Fruit fly (Drosophila melanogaster) whole organism, embryonic: ENCODE results near the gene mAChR-C.

Experiments used
- Atf-2 ChIP-seq: fragments of 200-800 bp; sonication (Bioruptor generic); optimal IDR thresholded peaks from 2 replicates; lab custom pipeline; 2016; ENCODE audit warnings: missing biosample characterization, missing genetic modification characterization
- CG10267 ChIP-seq: fragments of 200-800 bp; sonication (Bioruptor generic); optimal IDR thresholded peaks from 2 replicates; lab custom pipeline; 2018; ENCODE audit warnings: missing biosample characterization, mild to moderate bottlenecking, missing genetic modification characterization, moderate library complexity
- CG12299 ChIP-seq: fragments of 200-800 bp; sonication (Bioruptor generic); optimal IDR thresholded peaks from 2 replicates; lab custom pipeline; 2018; ENCODE audit warnings: missing biosample characterization, mild to moderate bottlenecking, missing genetic modification characterization
- CG13287 ChIP-seq: fragments of 200-800 bp; sonication (Bioruptor generic); IDR thresholded peaks from 2 replicates; pipeline ENCODE4 v1.3.6; 2022; ENCODE audit warnings: missing biosample characterization, missing genetic modification characterization; ENCODE audit not compliant: partially characterized antibody
- CG14014 ChIP-seq: fragments of 200-800 bp; sonication (Bioruptor generic); IDR thresholded peaks from 2 replicates; pipeline ENCODE4 v1.3.6; 2022; ENCODE audit warnings: missing biosample characterization, missing genetic modification characterization
- CG14050 ChIP-seq: fragments of 200-800 bp; sonication (Bioruptor generic); IDR thresholded peaks from 3 replicates; pipeline ENCODE4 v1.3.6; 2022; ENCODE audit warnings: missing biosample characterization, missing genetic modification characterization
- CG1602 ChIP-seq: fragments of 200-800 bp; sonication (Bioruptor generic); optimal IDR thresholded peaks from 3 replicates; lab custom pipeline; 2016; ENCODE audit warnings: missing biosample characterization, missing genetic modification characterization
- CG17361 ChIP-seq: fragments of 200-800 bp; sonication (Bioruptor generic); IDR thresholded peaks from 3 replicates; pipeline ENCODE4 v1.3.6; 2022; ENCODE audit warnings: missing biosample characterization, missing genetic modification characterization
- CG17829 ChIP-seq: fragments of 200-800 bp; optimal IDR thresholded peaks from 2 replicates; lab custom pipeline; 2019; ENCODE audit warnings: missing biosample characterization, mild to moderate bottlenecking, missing genetic modification characterization, moderate library complexity
- CG1832 ChIP-seq: fragments of 200-800 bp; sonication (Bioruptor generic); optimal IDR thresholded peaks from 2 replicates; lab custom pipeline; 2017; ENCODE audit warnings: missing biosample characterization, mild to moderate bottlenecking, missing genetic modification characterization, inconsistent platforms
- CG2712 ChIP-seq: fragments of 200-800 bp; optimal IDR thresholded peaks from 3 replicates; lab custom pipeline; 2019; ENCODE audit warnings: missing biosample characterization, mild to moderate bottlenecking, missing genetic modification characterization, moderate library complexity
- CG2889 ChIP-seq: fragments of 200-800 bp; sonication (Bioruptor generic); IDR thresholded peaks from 3 replicates; pipeline ENCODE4 v1.3.6; 2022; ENCODE audit warnings: missing biosample characterization, missing genetic modification characterization
- CG3726 ChIP-seq: fragments of 200-800 bp; sonication (Bioruptor generic); IDR thresholded peaks from 3 replicates; pipeline ENCODE4, ENCODE4 v1.3.6; 2022; ENCODE audit warnings: missing biosample characterization, missing genetic modification characterization
- CG3838 ChIP-seq: fragments of 200-800 bp; sonication (Bioruptor generic); optimal IDR thresholded peaks from 3 replicates; lab custom pipeline; 2016; ENCODE audit warnings: missing biosample characterization, missing genetic modification characterization
- CG3847 ChIP-seq: fragments of 200-800 bp; sonication (Bioruptor generic); IDR thresholded peaks from 2 replicates; pipeline ENCODE4 v1.3.6; 2022; ENCODE audit warnings: missing biosample characterization, missing genetic modification characterization
- CG4730 ChIP-seq: fragments of 200-800 bp; sonication (Bioruptor generic); IDR thresholded peaks from 2 replicates; pipeline ENCODE4 v1.3.6; 2022; ENCODE audit warnings: missing biosample characterization, missing genetic modification characterization
- CG5953 ChIP-seq: fragments of 200-800 bp; sonication (Bioruptor generic); IDR thresholded peaks from 2 replicates; pipeline ENCODE4 v1.3.6; 2022; ENCODE audit warnings: missing biosample characterization, missing genetic modification characterization
- CG7963 ChIP-seq: fragments of 200-800 bp; sonication (Bioruptor generic); IDR thresholded peaks from 3 replicates; pipeline ENCODE4 v1.3.6; 2022; ENCODE audit warnings: missing biosample characterization, missing genetic modification characterization; ENCODE audit not compliant: partially characterized antibody
- CHES-1-like ChIP-seq: fragments of 200-800 bp; sonication (Bioruptor generic); optimal IDR thresholded peaks from 2 replicates; lab custom pipeline; 2016; ENCODE audit warnings: missing biosample characterization, missing genetic modification characterization
- CTCF ChIP-seq: fragments of 200-800 bp; sonication (Bioruptor generic); optimal IDR thresholded peaks from 2 replicates; lab custom pipeline; 2017; ENCODE audit warnings: missing biosample characterization, mild to moderate bottlenecking, missing genetic modification characterization, moderate library complexity
- Doc3 ChIP-seq: fragments of 200-800 bp; sonication (Bioruptor generic); IDR thresholded peaks from 3 replicates; pipeline ENCODE4 v1.3.6; 2022; ENCODE audit warnings: missing biosample characterization, missing genetic modification characterization; ENCODE audit not compliant: partially characterized antibody
- Dref ChIP-seq: fragments of 200-800 bp; sonication (Bioruptor generic); IDR thresholded peaks from 2 replicates; pipeline ENCODE4 v1.3.6; 2022; ENCODE audit warnings: missing biosample characterization, missing genetic modification characterization
- Fer1 ChIP-seq: fragments of 200-800 bp; sonication (Bioruptor generic); optimal IDR thresholded peaks from 2 replicates; lab custom pipeline; 2017; ENCODE audit warnings: missing biosample characterization, mild to moderate bottlenecking, missing genetic modification characterization
- GATAe ChIP-seq: fragments of 200-800 bp; sonication (Bioruptor generic); conservative IDR thresholded peaks from 2 replicates; pipeline ENCODE4 v1.3.6; 2022; ENCODE audit warnings: missing biosample characterization, missing genetic modification characterization
- Jarid2 ChIP-seq: fragments of 200-800 bp; sonication (Bioruptor generic); optimal IDR thresholded peaks from 3 replicates; lab custom pipeline; 2017; ENCODE audit warnings: mild to moderate bottlenecking, missing biosample characterization, missing genetic modification reagents, missing genetic modification characterization
- MESR4 ChIP-seq: fragments of 200-800 bp; sonication (Bioruptor generic); optimal IDR thresholded peaks from 2 replicates; lab custom pipeline; 2018; ENCODE audit warnings: missing biosample characterization, mild to moderate bottlenecking, missing genetic modification characterization, moderate library complexity
- Max ChIP-seq: fragments of 200-800 bp; sonication (Bioruptor generic); optimal IDR thresholded peaks from 2 replicates; lab custom pipeline; 2016; ENCODE audit warnings: missing biosample characterization, mild to moderate bottlenecking, missing genetic modification characterization
- Pdp1 ChIP-seq, 2 experiments: fragments of 200-800 bp; sonication (Bioruptor generic); optimal IDR thresholded peaks; 3 replicates each; lab custom pipeline; 2016; ENCODE audit warnings: missing biosample characterization in 2 of 2, missing genetic modification characterization in 2 of 2, mild to moderate bottlenecking in 1 of 2, moderate library complexity in 1 of 2
- Side ChIP-seq: fragments of 200-800 bp; sonication (Bioruptor generic); optimal IDR thresholded peaks from 2 replicates; lab custom pipeline; 2016; ENCODE audit warnings: missing biosample characterization, missing genetic modification characterization
- Xrp1 ChIP-seq: fragments of 200-800 bp; sonication (Bioruptor generic); IDR thresholded peaks from 2 replicates; pipeline ENCODE4 v1.3.6; 2022; ENCODE audit warnings: missing biosample characterization, missing genetic modification characterization
- abd-A ChIP-seq: fragments of 200-800 bp; sonication (Bioruptor generic); optimal IDR thresholded peaks from 3 replicates; lab custom pipeline; 2019; ENCODE audit warnings: missing biosample characterization, mild to moderate bottlenecking, missing genetic modification characterization, moderate library complexity
- cas ChIP-seq: fragments of 200-800 bp; sonication (Bioruptor generic); IDR thresholded peaks from 2 replicates; pipeline ENCODE4 v1.3.6; 2022; ENCODE audit warnings: missing biosample characterization, missing genetic modification characterization
- cg ChIP-seq: fragments of 200-800 bp; sonication (Bioruptor generic); optimal IDR thresholded peaks from 3 replicates; lab custom pipeline; 2019; ENCODE audit warnings: missing biosample characterization, mild to moderate bottlenecking, missing genetic modification characterization, moderate library complexity
- chm ChIP-seq: fragments of 200-800 bp; sonication (Bioruptor generic); IDR thresholded peaks from 2 replicates; pipeline ENCODE4 v1.3.6; 2022; ENCODE audit warnings: missing biosample characterization, missing genetic modification characterization
- dm ChIP-seq: fragments of 200-800 bp; sonication (Bioruptor generic); optimal IDR thresholded peaks from 3 replicates; lab custom pipeline; 2016; ENCODE audit warnings: missing biosample characterization, missing genetic modification characterization
- eyg ChIP-seq: fragments of 200-800 bp; sonication (Bioruptor generic); optimal IDR thresholded peaks from 3 replicates; lab custom pipeline; 2016; ENCODE audit warnings: missing biosample characterization, missing genetic modification characterization
- fd96Cb ChIP-seq: fragments of 200-800 bp; sonication (Bioruptor generic); optimal IDR thresholded peaks from 2 replicates; lab custom pipeline; 2018; ENCODE audit warnings: missing biosample characterization, mild to moderate bottlenecking, missing genetic modification characterization, moderate library complexity
- gem ChIP-seq: fragments of 200-800 bp; sonication (Bioruptor generic); optimal IDR thresholded peaks from 2 replicates; lab custom pipeline; 2019; ENCODE audit warnings: missing biosample characterization, mild to moderate bottlenecking, missing genetic modification characterization, moderate library complexity
- grn ChIP-seq: fragments of 200-800 bp; sonication (Bioruptor generic); optimal IDR thresholded peaks from 3 replicates; lab custom pipeline; 2017; ENCODE audit warnings: missing biosample characterization, missing genetic modification characterization
- gsb ChIP-seq: fragments of 200-800 bp; sonication (Bioruptor generic); IDR thresholded peaks from 2 replicates; pipeline ENCODE4 v1.3.6; 2022; ENCODE audit warnings: missing biosample characterization, missing genetic modification characterization
- hkb ChIP-seq, 2 experiments: fragments of 200-800 bp in 1 of 2; fragments of >200 bp in 1 of 2; sonication (Bioruptor generic) in 1 of 2; IDR thresholded peaks in 1 of 2; optimal IDR thresholded peaks in 1 of 2; 2 replicates each; pipeline versions ENCODE4 v1.3.6 to Lab custom; 2017 to 2022; ENCODE audit warnings: missing biosample characterization in 1 of 2, missing genetic modification characterization in 1 of 2
- jigr1 ChIP-seq: fragments of 200-800 bp; sonication (Bioruptor generic); IDR thresholded peaks from 3 replicates; pipeline ENCODE4 v1.3.6; 2022; ENCODE audit warnings: missing biosample characterization, missing genetic modification characterization
- jumu ChIP-seq: fragments of 200-800 bp; sonication (Bioruptor generic); optimal IDR thresholded peaks from 3 replicates; lab custom pipeline; 2016; ENCODE audit warnings: missing biosample characterization, missing genetic modification characterization
- klu ChIP-seq: fragments of 200-800 bp; sonication (Bioruptor generic); IDR thresholded peaks from 2 replicates; pipeline ENCODE4 v1.3.6; 2022; ENCODE audit warnings: missing biosample characterization, missing genetic modification characterization
- pfk ChIP-seq: fragments of 200-800 bp; sonication (Bioruptor generic); optimal IDR thresholded peaks from 2 replicates; lab custom pipeline; 2018; ENCODE audit warnings: missing biosample characterization, mild to moderate bottlenecking, missing genetic modification characterization, moderate library complexity
- pho ChIP-seq: fragments of 200-800 bp; sonication (Bioruptor generic); optimal IDR thresholded peaks from 2 replicates; lab custom pipeline; 2016; ENCODE audit warnings: missing biosample characterization, missing genetic modification characterization
- salm ChIP-seq: fragments of 200-800 bp; sonication (Bioruptor generic); optimal IDR thresholded peaks from 2 replicates; lab custom pipeline; 2018; ENCODE audit warnings: missing biosample characterization, mild to moderate bottlenecking, missing genetic modification characterization
- sob ChIP-seq: fragments of 200-800 bp; sonication (Bioruptor generic); IDR thresholded peaks from 2 replicates; pipeline ENCODE4 v1.3.6; 2022; ENCODE audit warnings: missing biosample characterization, missing genetic modification characterization
- twi ChIP-seq: fragments of 200-800 bp; optimal IDR thresholded peaks from 2 replicates; lab custom pipeline; 2019; ENCODE audit warnings: missing biosample characterization, mild to moderate bottlenecking, missing genetic modification characterization, moderate library complexity

Gene mAChR-C

dm6 chrX:6804485-6805295, 27.8 kb downstream of the mAChR-C start (continued):
- TF ChIP-seq Atf-2 (GFP tag; lab: Kevin White, UChicago) = peak; percentile 76
- TF ChIP-seq CG5953 (GFP tag; lab: Robert Waterston, UW) = peak; percentile 85
- peak; percentile 34 for TF ChIP-seq cg (GFP tag; lab: Kevin White, UChicago)
- peak; percentile 79 for TF ChIP-seq CG17829 (tag; lab: Kevin White, UChicago)
- no peak for TF ChIP-seq CG7963
- TF ChIP-seq jumu = peak; percentile 55
- TF ChIP-seq pfk (GFP tag; lab: Kevin White, UChicago) = no peak
- TF ChIP-seq Fer1 (GFP tag; lab: Kevin White, UChicago) = peak; percentile 65
- TF ChIP-seq abd-A (tag; lab: Kevin White, UChicago) = no peak
- TF ChIP-seq CG3838 (GFP tag; lab: Kevin White, UChicago) = peak; percentile 60
- TF ChIP-seq CG13287 (GFP tag; lab: Robert Waterston, UW) = no peak
- peak; percentile 74 for TF ChIP-seq salm (tag; lab: Kevin White, UChicago)
- peak; percentile 74; the same call in 2 of the 3 replicates for TF ChIP-seq jigr1 (GFP tag; lab: Robert Waterston, UW)
- peak; percentile 13 for TF ChIP-seq dm (GFP tag; lab: Kevin White, UChicago)
- TF ChIP-seq CG1832 (GFP tag; lab: Kevin White, UChicago) = peak; percentile 53
- peak; percentile 71 for TF ChIP-seq Max (GFP tag; lab: Kevin White, UChicago)
- TF ChIP-seq klu (GFP tag; lab: Robert Waterston, UW) = peak; percentile 64; the same call in 1 of the 2 replicates
- peak; percentile 86 for TF ChIP-seq CG3726 (GFP tag; lab: Robert Waterston, UW)
- no peak for TF ChIP-seq hkb (optimal IDR thresholded peaks at IDR 0.05; lab: Kevin White, UChicago)
- TF ChIP-seq hkb (GFP tag; IDR thresholded peaks at IDR 0.05; lab: Robert Waterston, UW) = peak; percentile 91
- peak; percentile 74 for TF ChIP-seq fd96Cb (tag; lab: Kevin White, UChicago)
- peak; percentile 90 for TF ChIP-seq Xrp1 (GFP tag; lab: Robert Waterston, UW)
- peak; percentile 41 for TF ChIP-seq CG12299 (tag; lab: Kevin White, UChicago)
- TF ChIP-seq CG3847 (GFP tag; lab: Robert Waterston, UW) = peak; percentile 69
- peak; percentile 11 for TF ChIP-seq MESR4 (GFP tag; lab: Kevin White, UChicago)
- TF ChIP-seq CG10267 (tag; lab: Kevin White, UChicago) = peak; percentile 61
- peak; percentile 87 for TF ChIP-seq sob
- peak; percentile 66 for TF ChIP-seq pho
- peak in 1 of 2 experiments; percentile 62 for TF ChIP-seq Pdp1 (GFP tag; optimal IDR thresholded peaks at IDR 0.05; lab: Kevin White, UChicago)
- no peak; the same call in 1 of the 3 replicates for TF ChIP-seq CG17361 (GFP tag; lab: Robert Waterston, UW)
- peak; percentile 85 for TF ChIP-seq CG4730
- TF ChIP-seq Side (GFP tag; lab: Kevin White, UChicago) = no peak
- TF ChIP-seq CG1602 = peak; percentile 77
- TF ChIP-seq CG14050 (GFP tag; lab: Robert Waterston, UW) = peak; percentile 84
- peak; percentile 74 for TF ChIP-seq cas (GFP tag; lab: Robert Waterston, UW)
- TF ChIP-seq CTCF = no peak
- TF ChIP-seq gsb = peak; percentile 46; the same call in 1 of the 2 replicates
- TF ChIP-seq Jarid2 (GFP tag; lab: Kevin White, UChicago) = peak; percentile 16
- peak; percentile 90 for TF ChIP-seq chm
- no peak for TF ChIP-seq Doc3 (GFP tag; lab: Robert Waterston, UW)
- TF ChIP-seq CG2712 (tag; lab: Kevin White, UChicago) = peak; percentile 84
- TF ChIP-seq Dref (GFP tag; lab: Robert Waterston, UW) = 0 out of 2 replicates have a peak, but pooled peaks have one; percentile 16
- peak; percentile 31 for TF ChIP-seq twi (tag; lab: Kevin White, UChicago)
- TF ChIP-seq gem (tag; lab: Kevin White, UChicago) = peak; percentile 86
- peak; percentile 83 for TF ChIP-seq CG14014 (GFP tag; lab: Robert Waterston, UW)
- TF ChIP-seq CHES-1-like (GFP tag; lab: Kevin White, UChicago) = peak; percentile 61
- no peak for TF ChIP-seq eyg
- peak; percentile 81 for TF ChIP-seq CG2889 (GFP tag; lab: Robert Waterston, UW)
- TF ChIP-seq grn (GFP tag; lab: Kevin White, UChicago) = no peak
- TF ChIP-seq GATAe (GFP tag; lab: Robert Waterston, UW) = no peak
